Fruit fly (Drosophila melanogaster) whole organism, embryonic: ENCODE results near the gene prt.

Source experiments
- Atf3 ChIP-seq: fragments of 200-800 bp; sonication (Bioruptor generic); optimal IDR thresholded peaks from 3 replicates; lab custom pipeline; 2016; ENCODE audit warnings: missing biosample characterization, missing genetic modification characterization
- Bdp1 ChIP-seq: fragments of 200-800 bp; sonication (Bioruptor generic); optimal IDR thresholded peaks from 3 replicates; lab custom pipeline; 2016; ENCODE audit warnings: missing biosample characterization, missing genetic modification characterization
- CG10267 ChIP-seq: fragments of 200-800 bp; sonication (Bioruptor generic); optimal IDR thresholded peaks from 2 replicates; lab custom pipeline; 2018; ENCODE audit warnings: missing biosample characterization, mild to moderate bottlenecking, missing genetic modification characterization, moderate library complexity
- CG10654 ChIP-seq: fragments of 200-800 bp; sonication (Bioruptor generic); optimal IDR thresholded peaks from 2 replicates; lab custom pipeline; 2016; ENCODE audit warnings: missing biosample characterization, missing genetic modification characterization
- CG10959 ChIP-seq: fragments of 200-800 bp; sonication (Bioruptor generic); IDR thresholded peaks from 2 replicates; pipeline ENCODE4 v1.3.6; 2022; ENCODE audit warnings: missing biosample characterization, missing genetic modification characterization
- CG11560 ChIP-seq: fragments of 200-800 bp; sonication (Bioruptor generic); IDR thresholded peaks from 3 replicates; pipeline ENCODE4 v1.3.6; 2022; ENCODE audit warnings: missing biosample characterization, missing genetic modification characterization
- CG11696 ChIP-seq: fragments of 200-800 bp; sonication (Bioruptor generic); IDR thresholded peaks from 2 replicates; pipeline ENCODE4 v1.3.6; 2022; ENCODE audit warnings: missing biosample characterization, missing genetic modification characterization
- CG15601 ChIP-seq: fragments of 200-800 bp; sonication (Bioruptor generic); optimal IDR thresholded peaks from 3 replicates; lab custom pipeline; 2019; ENCODE audit warnings: missing biosample characterization, mild to moderate bottlenecking, missing genetic modification characterization, moderate library complexity
- CG18764 ChIP-seq: fragments of 200-800 bp; sonication (Bioruptor generic); optimal IDR thresholded peaks from 3 replicates; lab custom pipeline; 2016; ENCODE audit warnings: missing biosample characterization, missing genetic modification characterization
- CG2678 ChIP-seq: fragments of 200-800 bp; sonication (Bioruptor generic); optimal IDR thresholded peaks from 3 replicates; lab custom pipeline; 2019; ENCODE audit warnings: missing biosample characterization, mild to moderate bottlenecking, missing genetic modification characterization, moderate library complexity
- CG30020 ChIP-seq: fragments of 200-800 bp; optimal IDR thresholded peaks from 2 replicates; lab custom pipeline; 2019; ENCODE audit warnings: missing biosample characterization, mild to moderate bottlenecking, missing genetic modification characterization, moderate library complexity
- CG33557 ChIP-seq: fragments of 200-800 bp; sonication (Bioruptor generic); optimal IDR thresholded peaks from 2 replicates; lab custom pipeline; 2019; ENCODE audit warnings: missing biosample characterization, mild to moderate bottlenecking, missing genetic modification characterization, moderate library complexity
- CG34224 ChIP-seq: fragments of 200-800 bp; sonication (Bioruptor generic); IDR thresholded peaks from 3 replicates; pipeline ENCODE4 v1.3.6; 2022; ENCODE audit warnings: missing biosample characterization, missing genetic modification characterization; ENCODE audit not compliant: partially characterized antibody
- CG34376 ChIP-seq: fragments of 200-800 bp; sonication (Bioruptor generic); optimal IDR thresholded peaks from 2 replicates; lab custom pipeline; 2018; ENCODE audit warnings: missing biosample characterization, mild to moderate bottlenecking, missing genetic modification characterization
- CG6254 ChIP-seq: fragments of 200-800 bp; sonication (Bioruptor generic); optimal IDR thresholded peaks from 3 replicates; lab custom pipeline; 2017; ENCODE audit warnings: mild to moderate bottlenecking, missing biosample characterization, missing genetic modification reagents, missing genetic modification characterization
- CG7357 ChIP-seq: fragments of 200-800 bp; sonication (Bioruptor generic); IDR thresholded peaks from 3 replicates; pipeline ENCODE4 v1.3.6; 2022; ENCODE audit warnings: missing biosample characterization, missing genetic modification characterization
- CG8765 ChIP-seq: fragments of 200-800 bp; sonication (Bioruptor generic); IDR thresholded peaks from 2 replicates; pipeline ENCODE4 v1.3.6; 2022; ENCODE audit warnings: missing biosample characterization, missing genetic modification characterization
- CG8924 ChIP-seq: fragments of 200-800 bp; optimal IDR thresholded peaks from 3 replicates; lab custom pipeline; 2019; ENCODE audit warnings: missing biosample characterization, mild to moderate bottlenecking, missing genetic modification characterization, moderate library complexity
- CG9609 ChIP-seq: fragments of 200-800 bp; sonication (Bioruptor generic); optimal IDR thresholded peaks from 3 replicates; lab custom pipeline; 2016; ENCODE audit warnings: missing biosample characterization, missing genetic modification characterization
- CG9932 ChIP-seq: fragments of 200-800 bp; sonication (Bioruptor generic); IDR thresholded peaks from 2 replicates; pipeline ENCODE4 v1.3.6; 2022; ENCODE audit warnings: missing biosample characterization, missing genetic modification characterization
- CoRest ChIP-seq: fragments of 200-800 bp; sonication (Bioruptor generic); optimal IDR thresholded peaks from 3 replicates; lab custom pipeline; 2018; ENCODE audit warnings: missing biosample characterization, mild to moderate bottlenecking, missing genetic modification characterization, moderate library complexity
- Dref ChIP-seq: fragments of 200-800 bp; sonication (Bioruptor generic); IDR thresholded peaks from 2 replicates; pipeline ENCODE4 v1.3.6; 2022; ENCODE audit warnings: missing biosample characterization, missing genetic modification characterization
- E2f1 ChIP-seq: fragments of 200-800 bp; sonication (Bioruptor generic); IDR thresholded peaks from 2 replicates; pipeline ENCODE4 v1.3.6; 2022; ENCODE audit warnings: missing biosample characterization, missing genetic modification characterization
- Elba2 ChIP-seq: fragments of 200-800 bp; sonication (Bioruptor generic); optimal IDR thresholded peaks from 3 replicates; lab custom pipeline; 2016; ENCODE audit warnings: missing biosample characterization, missing genetic modification characterization
- HLH4C ChIP-seq: fragments of 200-800 bp; sonication (Bioruptor generic); IDR thresholded peaks from 3 replicates; pipeline ENCODE4 v1.3.6; 2022; ENCODE audit warnings: missing biosample characterization, missing genetic modification characterization; ENCODE audit not compliant: partially characterized antibody
- HLH54F ChIP-seq: fragments of 200-800 bp; sonication (Bioruptor generic); optimal IDR thresholded peaks from 3 replicates; lab custom pipeline; 2016; ENCODE audit warnings: missing biosample characterization, missing genetic modification characterization
- Hand ChIP-seq: fragments of 200-800 bp; sonication (Bioruptor generic); optimal IDR thresholded peaks from 2 replicates; lab custom pipeline; 2017; ENCODE audit warnings: mild to moderate bottlenecking, missing biosample characterization, missing genetic modification reagents, missing genetic modification characterization
- Kr ChIP-seq: fragments of 200-800 bp; sonication (Bioruptor generic); optimal IDR thresholded peaks from 2 replicates; lab custom pipeline; 2017; ENCODE audit warnings: missing biosample characterization, mild to moderate bottlenecking, missing genetic modification characterization
- Oaz ChIP-seq: fragments of 200-800 bp; sonication (Bioruptor generic); IDR thresholded peaks from 2 replicates; pipeline ENCODE4 v1.3.6; 2022; ENCODE audit warnings: missing biosample characterization, missing genetic modification characterization
- Optix ChIP-seq: fragments of 200-800 bp; sonication (Bioruptor generic); IDR thresholded peaks from 3 replicates; pipeline ENCODE4 v1.3.6; 2022; ENCODE audit warnings: missing biosample characterization, missing genetic modification characterization
- Rfx ChIP-seq: fragments of 200-800 bp; sonication (Bioruptor generic); IDR thresholded peaks from 2 replicates; pipeline ENCODE4 v1.3.6; 2022; ENCODE audit warnings: missing biosample characterization, missing genetic modification characterization
- Rx ChIP-seq: fragments of 200-800 bp; sonication (Bioruptor generic); IDR thresholded peaks from 2 replicates; pipeline ENCODE4 v1.3.6; 2022; ENCODE audit warnings: missing biosample characterization, missing genetic modification characterization
- Usf ChIP-seq: fragments of 200-800 bp; sonication (Bioruptor generic); optimal IDR thresholded peaks from 2 replicates; lab custom pipeline; 2017; ENCODE audit warnings: missing genotype, missing biosample characterization, missing genetic modification characterization
- YL-1 ChIP-seq: fragments of 200-800 bp; sonication (Bioruptor generic); optimal IDR thresholded peaks from 3 replicates; lab custom pipeline; 2017; ENCODE audit warnings: missing biosample characterization, mild to moderate bottlenecking, missing genetic modification characterization
- abd-A ChIP-seq: fragments of 200-800 bp; sonication (Bioruptor generic); optimal IDR thresholded peaks from 3 replicates; lab custom pipeline; 2019; ENCODE audit warnings: missing biosample characterization, mild to moderate bottlenecking, missing genetic modification characterization, moderate library complexity
- ac ChIP-seq: fragments of 200-800 bp; sonication (Bioruptor generic); optimal IDR thresholded peaks from 3 replicates; lab custom pipeline; 2017; ENCODE audit warnings: missing biosample characterization, mild to moderate bottlenecking, missing genetic modification characterization
- bigmax ChIP-seq: fragments of 200-800 bp; sonication (Bioruptor generic); optimal IDR thresholded peaks from 2 replicates; lab custom pipeline; 2018; ENCODE audit warnings: missing biosample characterization, mild to moderate bottlenecking, missing genetic modification characterization
- bsh ChIP-seq, 2 experiments: fragments of 200-800 bp; sonication (Bioruptor generic); optimal IDR thresholded peaks; 2 replicates each; lab custom pipeline; 2017 to 2018; ENCODE audit warnings: mild to moderate bottlenecking in 2 of 2, missing biosample characterization in 2 of 2, missing genetic modification characterization in 2 of 2, moderate library complexity in 1 of 2
- en ChIP-seq: fragments of 200-800 bp; sonication (Bioruptor generic); optimal IDR thresholded peaks from 2 replicates; lab custom pipeline; 2016; ENCODE audit warnings: missing biosample characterization, missing genetic modification characterization
- gsb ChIP-seq: fragments of 200-800 bp; sonication (Bioruptor generic); IDR thresholded peaks from 2 replicates; pipeline ENCODE4 v1.3.6; 2022; ENCODE audit warnings: missing biosample characterization, missing genetic modification characterization
- inv ChIP-seq: fragments of 200-800 bp; sonication (Bioruptor generic); IDR thresholded peaks from 2 replicates; pipeline ENCODE4 v1.3.6; 2022; ENCODE audit warnings: missing biosample characterization, missing genetic modification characterization; ENCODE audit not compliant: partially characterized antibody
- lmd ChIP-seq: fragments of 200-800 bp; sonication (Bioruptor generic); IDR thresholded peaks from 2 replicates; pipeline ENCODE4 v1.3.6; 2022; ENCODE audit warnings: missing biosample characterization, missing genetic modification characterization
- lov ChIP-seq, 2 experiments: fragments of 200-800 bp in 1 of 2; fragments of >200 bp in 1 of 2; sonication (Bioruptor generic) in 1 of 2; IDR thresholded peaks in 1 of 2; optimal IDR thresholded peaks in 1 of 2; 2 replicates in 1 of 2; 3 replicates in 1 of 2; pipeline versions ENCODE4 v1.3.6 to Lab custom; 2017 to 2022; ENCODE audit warnings: missing biosample characterization in 1 of 2, missing genetic modification characterization in 1 of 2
- mam ChIP-seq: fragments of 200-800 bp; sonication (Bioruptor generic); optimal IDR thresholded peaks from 3 replicates; lab custom pipeline; 2016; ENCODE audit warnings: missing biosample characterization, missing genetic modification characterization
- ro ChIP-seq: fragments of 200-800 bp; sonication (Bioruptor generic); IDR thresholded peaks from 2 replicates; pipeline ENCODE4 v1.3.6; 2022; ENCODE audit warnings: missing biosample characterization, missing genetic modification characterization
- row ChIP-seq: fragments of 200-800 bp; sonication (Bioruptor generic); IDR thresholded peaks from 3 replicates; pipeline ENCODE4 v1.3.6; 2022; ENCODE audit warnings: missing biosample characterization, missing genetic modification characterization
- sd ChIP-seq: fragments of 200-800 bp; sonication (Bioruptor generic); optimal IDR thresholded peaks from 3 replicates; lab custom pipeline; 2018; ENCODE audit warnings: missing biosample characterization, mild to moderate bottlenecking, missing genetic modification characterization, moderate library complexity
- sens-2 ChIP-seq: fragments of 200-800 bp; sonication (Bioruptor generic); IDR thresholded peaks from 2 replicates; pipeline ENCODE4 v1.3.6; 2022; ENCODE audit warnings: missing biosample characterization, missing genetic modification characterization
- tll ChIP-seq, 2 experiments: fragments of 200-800 bp in 1 of 2; fragments of >200 bp in 1 of 2; sonication (Bioruptor generic) in 1 of 2; optimal IDR thresholded peaks; 2 replicates each; lab custom pipeline; 2017 to 2019; ENCODE audit warnings: missing biosample characterization in 2 of 2, missing genetic modification characterization in 2 of 2, mild to moderate bottlenecking in 1 of 2, moderate library complexity in 1 of 2
- yki ChIP-seq: fragments of >200 bp; optimal IDR thresholded peaks from 3 replicates; lab custom pipeline; 2018
- zfh2 ChIP-seq: fragments of 200-800 bp; sonication (Bioruptor generic); optimal IDR thresholded peaks from 2 replicates; lab custom pipeline; 2016; ENCODE audit warnings: missing biosample characterization, missing genetic modification characterization

prt gene

dm6 chr3R:23679911-23680336, 18.9 kb downstream of the prt start, which contains the start of gene eIF3d1 (continued):
- no peak for TF ChIP-seq tll (GFP tag; optimal IDR thresholded peaks at IDR 0.05; lab: Kevin White, UChicago)
- TF ChIP-seq CG10267 (tag; lab: Kevin White, UChicago): peak; percentile 58
- no peak for TF ChIP-seq row (GFP tag; lab: Robert Waterston, UW)
- TF ChIP-seq CG9609: peak; percentile 17
- TF ChIP-seq zfh2 (GFP tag; lab: Kevin White, UChicago): peak; percentile 22
- TF ChIP-seq CG34224 (GFP tag; lab: Robert Waterston, UW): no peak
- no peak for TF ChIP-seq Hand (GFP tag; lab: Kevin White, UChicago)
- TF ChIP-seq CG10959 (GFP tag; lab: Robert Waterston, UW): no peak
- TF ChIP-seq yki (lab: Kevin White, UChicago): no peak
- TF ChIP-seq CG7357 (GFP tag; lab: Robert Waterston, UW): no peak
- TF ChIP-seq sd (tag; lab: Kevin White, UChicago): peak; percentile 90
- peak; percentile 50; the same call in 1 of the 2 replicates for TF ChIP-seq Rfx (GFP tag; lab: Robert Waterston, UW)
- TF ChIP-seq Rx (GFP tag; lab: Robert Waterston, UW): no peak
- TF ChIP-seq gsb: no peak
- TF ChIP-seq CG9932 (GFP tag; lab: Robert Waterston, UW): peak; percentile 22; the same call in 1 of the 2 replicates
- TF ChIP-seq ro (GFP tag; lab: Robert Waterston, UW): no peak
- TF ChIP-seq CG33557 (GFP tag; lab: Kevin White, UChicago): no peak
- no peak for TF ChIP-seq CG8924
- no peak for TF ChIP-seq inv (GFP tag; lab: Robert Waterston, UW)
- peak; percentile 90 for TF ChIP-seq YL-1
- TF ChIP-seq Bdp1 (GFP tag; lab: Kevin White, UChicago): peak; percentile 41
- TF ChIP-seq CG11560 (tag; lab: Robert Waterston, UW): peak; percentile 46; the same call in 1 of the 3 replicates
- no peak for TF ChIP-seq lov (optimal IDR thresholded peaks at IDR 0.05; lab: Kevin White, UChicago)
- no peak for TF ChIP-seq lov (GFP tag; IDR thresholded peaks at IDR 0.05; lab: Robert Waterston, UW)
- no peak for TF ChIP-seq Oaz (GFP tag; lab: Robert Waterston, UW)
- no peak for TF ChIP-seq CG6254 (GFP tag; lab: Kevin White, UChicago)
- TF ChIP-seq lmd (GFP tag; lab: Robert Waterston, UW): no peak
- TF ChIP-seq sens-2 (GFP tag; lab: Robert Waterston, UW): no peak
- TF ChIP-seq Kr (GFP tag; lab: Kevin White, UChicago): no peak
- no peak for TF ChIP-seq Optix (GFP tag; lab: Robert Waterston, UW)
- no peak for TF ChIP-seq Atf3 (GFP tag; lab: Kevin White, UChicago)
- peak; percentile 18 for TF ChIP-seq mam (GFP tag; lab: Kevin White, UChicago)
- TF ChIP-seq CG18764 (GFP tag; lab: Kevin White, UChicago): peak; percentile 10
- TF ChIP-seq ac (GFP tag; lab: Kevin White, UChicago): no peak
- no peak for TF ChIP-seq Elba2
- no peak for TF ChIP-seq CG30020
- TF ChIP-seq Dref (GFP tag; lab: Robert Waterston, UW): peak; percentile 42; the same call in 1 of the 2 replicates
- peak; percentile 94 for TF ChIP-seq bigmax (GFP tag; lab: Kevin White, UChicago)
- no peak for TF ChIP-seq abd-A
- 0 out of 2 replicates have a peak, but pooled peaks have one; percentile 27 for TF ChIP-seq CG8765 (GFP tag; lab: Robert Waterston, UW)
- no peak for TF ChIP-seq HLH4C (GFP tag; lab: Robert Waterston, UW)
- TF ChIP-seq HLH54F (GFP tag; lab: Kevin White, UChicago): no peak
- no peak for TF ChIP-seq CG34376
- TF ChIP-seq CG15601: peak; percentile 18
- TF ChIP-seq CG2678 (tag; lab: Kevin White, UChicago): no peak
- TF ChIP-seq Usf: no peak
- TF ChIP-seq E2f1: peak; percentile 52; the same call in 1 of the 2 replicates
- TF ChIP-seq CG11696 (GFP tag; lab: Robert Waterston, UW): no peak
- no peak for TF ChIP-seq bsh (GFP tag; optimal IDR thresholded peaks at IDR 0.05; lab: Kevin White, UChicago)
- peak; percentile 53 for TF ChIP-seq CoRest (tag; lab: Kevin White, UChicago)
- TF ChIP-seq CG10654 (GFP tag; lab: Kevin White, UChicago): peak; percentile 3
- TF ChIP-seq en (GFP tag; lab: Kevin White, UChicago): no peak
